Worm (Caenorhabditis elegans): Measurements from ENCODE around the gene Y38E10A.8.
A peak's percentile ranks its signal among the peaks of the same experiment; 100 is the strongest.

Gene Y38E10A.8

ce11 chrII:12626120-12626624, 19.2 kb downstream of the Y38E10A.8 start:
- TF ChIP-seq ztf-4 (tag; optimal IDR thresholded peaks at IDR 0.05) (no peak), hmg-11 (tag; optimal IDR thresholded peaks at IDR 0.05) (no peak), ZK546.5 (tag; optimal IDR thresholded peaks at IDR 0.05) (no peak), ceh-82 (tag; optimal IDR thresholded peaks at IDR 0.05) (no peak), elt-2 (tag; optimal IDR thresholded peaks at IDR 0.05) (no peak), egl-27 (tag; optimal IDR thresholded peaks at IDR 0.05) (no peak), ama-1 (optimal IDR thresholded peaks at IDR 0.05) (no peak), fkh-2 (tag; optimal IDR thresholded peaks at IDR 0.05) (no peak)

- no peak for TF ChIP-seq zag-1 (tag; optimal IDR thresholded peaks at IDR 0.05)
- no peak for TF ChIP-seq pqm-1 (tag; optimal IDR thresholded peaks at IDR 0.05)
- no peak for TF ChIP-seq R02D3.7 (tag; optimal IDR thresholded peaks at IDR 0.05)
- TF ChIP-seq unc-62 (GFP tag; optimal IDR thresholded peaks at IDR 0.05) = no peak
- TF ChIP-seq lin-15B (tag; optimal IDR thresholded peaks at IDR 0.05) = no peak
- no peak for TF ChIP-seq aly-2 (tag; optimal IDR thresholded peaks at IDR 0.05)
- no peak for TF ChIP-seq elt-1 (tag; optimal IDR thresholded peaks at IDR 0.05)
- no peak for TF ChIP-seq hmg-11 (tag; optimal IDR thresholded peaks at IDR 0.05)
- TF ChIP-seq ztf-11 (tag; optimal IDR thresholded peaks at IDR 0.05) = no peak
- TF ChIP-seq ceh-82 (tag; optimal IDR thresholded peaks at IDR 0.05) = no peak
- TF ChIP-seq nfya-1 (tag; optimal IDR thresholded peaks at IDR 0.05; ENCODE audit: insufficient read depth) = no peak
- TF ChIP-seq nhr-237 (tag; optimal IDR thresholded peaks at IDR 0.05) = no peak
- TF ChIP-seq ceh-9 (tag; optimal IDR thresholded peaks at IDR 0.05) = no peak
- TF ChIP-seq tbx-2 (tag; optimal IDR thresholded peaks at IDR 0.05) = no peak
- TF ChIP-seq unc-39 (tag; optimal IDR thresholded peaks at IDR 0.05) = no peak
- no peak for TF ChIP-seq sea-2 (GFP tag; optimal IDR thresholded peaks at IDR 0.05)
- TF ChIP-seq nhr-23 (tag; optimal IDR thresholded peaks at IDR 0.05) = no peak
- TF ChIP-seq nhr-43 (tag; optimal IDR thresholded peaks at IDR 0.05; ENCODE audit: poor library complexity, severe bottlenecking) = no peak
Observed at ce11 chrII:12626887-12627286, 19.9 kb downstream of the Y38E10A.8 start, which contains the start of gene nspe-7. nspe-7 (plus strand) TSS chrII:12627187.

ce11 chrII:12628566-12628965, 21.6 kb downstream of the Y38E10A.8 start, which contains the start of gene nspe-5:
nspe-5 (plus strand) TSS chrII:12628866.
- TF ChIP-seq nhr-25 (tag; optimal IDR thresholded peaks at IDR 0.05) (peak; percentile 9), zag-1 (tag; optimal IDR thresholded peaks at IDR 0.05) (no peak)

- TF ChIP-seq hmg-11 (tag; optimal IDR thresholded peaks at IDR 0.05) = no peak
- TF ChIP-seq skn-1 (tag; optimal IDR thresholded peaks at IDR 0.05) = no peak
Observed at ce11 chrII:12629387-12629786, 22.4 kb downstream of the Y38E10A.8 start, which contains the start of gene Y38E10A.28. Y38E10A.28 (plus strand) TSS chrII:12629687.

- TF ChIP-seq ama-1 (optimal IDR thresholded peaks at IDR 0.05) (no peak), nhr-237 (tag; optimal IDR thresholded peaks at IDR 0.05) (no peak), ceh-16 (tag; optimal IDR thresholded peaks at IDR 0.05) (no peak), egl-5 (tag; optimal IDR thresholded peaks at IDR 0.05) (no peak), lin-39 (tag; optimal IDR thresholded peaks at IDR 0.05) (no peak)
Observed at ce11 chrII:12630888-12631287, 23.9 kb downstream of the Y38E10A.8 start, which contains the start of gene Y38E10A.34. Y38E10A.34 (plus strand) TSS chrII:12631188.

- TF ChIP-seq elt-1 (tag; optimal IDR thresholded peaks at IDR 0.05) (peak; percentile 68), nhr-77 (tag; optimal IDR thresholded peaks at IDR 0.05) (no peak), nhr-23 (tag; optimal IDR thresholded peaks at IDR 0.05) (no peak), sea-2 (GFP tag; optimal IDR thresholded peaks at IDR 0.05) (no peak), zag-1 (tag; optimal IDR thresholded peaks at IDR 0.05) (no peak)
Observed at ce11 chrII:12634749-12635318, 27.8 kb downstream of the Y38E10A.8 start, which contains the start of gene Y38E10A.17. Y38E10A.17 (minus strand) TSS chrII:12634799.

- no peak for TF ChIP-seq nhr-67 (tag; optimal IDR thresholded peaks at IDR 0.05)
- no peak for TF ChIP-seq zag-1 (tag; optimal IDR thresholded peaks at IDR 0.05)
Observed at ce11 chrII:12636602-12637001, 29.6 kb downstream of the Y38E10A.8 start, which contains the start of gene nhr-234. nhr-234 (plus strand) TSS chrII:12636678.
